Worm (Caenorhabditis elegans): ENCODE results near the gene F09B9.5.

- TF ChIP-seq ztf-23 (GFP tag; IDR thresholded peaks at IDR 0.05): no peak
- TF ChIP-seq T22C8.4 (GFP tag; IDR thresholded peaks at IDR 0.05): no peak
- no peak for TF ChIP-seq cog-1 (tag; optimal IDR thresholded peaks at IDR 0.05)
- no peak for TF ChIP-seq klf-2 (GFP tag; conservative IDR thresholded peaks at IDR 0.05)
- no peak for TF ChIP-seq tab-1 (GFP tag; IDR thresholded peaks at IDR 0.05)
- no peak for TF ChIP-seq flt-1 (GFP tag; IDR thresholded peaks at IDR 0.05)
- no peak for TF ChIP-seq ref-1 (GFP tag; conservative IDR thresholded peaks at IDR 0.05)
- no peak for TF ChIP-seq ztf-29 (GFP tag; IDR thresholded peaks at IDR 0.05)
Observed at ce11 chrX:10138494-10138893, 16.1 kb upstream of the F09B9.5 start, which contains the start of gene moc-1.

Measured in whole organism, midembryonic.